Worm (Caenorhabditis elegans) whole organism, L4 larva: ENCODE data around the gene spc-1.
A peak's percentile ranks its signal among the peaks of the same experiment; 100 is the strongest.

Experiments used
- T26A8.4 ChIP-seq: fragments of 200-800 bp; sonication (Bioruptor generic); IDR thresholded peaks from 2 replicates; pipeline ENCODE4 v1.3.6; 2022; ENCODE audit warnings: missing genetic modification characterization, missing compliant biosample characterization
- aha-1 ChIP-seq: fragments of 150-350 bp; peaks from one replicate; lab custom pipeline; 2014; ENCODE audit warnings: missing biosample characterization, missing genetic modification characterization
- aly-2 ChIP-seq: sonication (generic microtip); optimal IDR thresholded peaks from 2 replicates; lab custom pipeline; 2018; ENCODE audit warnings: missing biosample characterization, missing genetic modification characterization
- ama-1 ChIP-seq: fragments of 150-350 bp; optimal IDR thresholded peaks from 2 replicates; lab custom pipeline; 2014; ENCODE audit warnings: inconsistent platforms, mixed read lengths
- ceh-28 ChIP-seq: fragments of 150-350 bp; optimal IDR thresholded peaks from 2 replicates; lab custom pipeline; 2014; ENCODE audit warnings: missing biosample characterization, missing genetic modification reagents, missing genetic modification characterization
- ceh-32 ChIP-seq: sonication (generic microtip); optimal IDR thresholded peaks from 2 replicates; lab custom pipeline; 2016; ENCODE audit warnings: mild to moderate bottlenecking, missing genetic modification characterization, missing compliant biosample characterization; ENCODE audit not compliant: poor library complexity
- daf-16 ChIP-seq, 3 experiments: sonication (generic microtip); optimal IDR thresholded peaks; 2 replicates each; lab custom pipeline; 2016 to 2017; ENCODE audit warnings: missing genetic modification characterization in 3 of 3, missing genetic modification reagents in 3 of 3, mild to moderate bottlenecking in 2 of 3, missing compliant biosample characterization in 2 of 3, missing biosample characterization in 1 of 3, moderate library complexity in 1 of 3
- dmd-6 ChIP-seq: fragments of 200-800 bp; sonication (Bioruptor generic); IDR thresholded peaks from 2 replicates; pipeline ENCODE4 v1.3.6; 2022; ENCODE audit warnings: missing genetic modification reagents, missing genetic modification characterization, missing compliant biosample characterization
- dmd-8 ChIP-seq: fragments of 200-800 bp; sonication (Bioruptor generic); IDR thresholded peaks from 2 replicates; pipeline ENCODE4 v1.3.6; 2022; ENCODE audit warnings: missing genetic modification characterization, missing compliant biosample characterization
- egl-43 ChIP-seq: fragments of 200-800 bp; sonication (Bioruptor generic); IDR thresholded peaks from 2 replicates; pipeline ENCODE4 v1.3.6; 2022; ENCODE audit warnings: missing genetic modification reagents, missing genetic modification characterization, missing compliant biosample characterization
- fkh-10 ChIP-seq: fragments of 150-350 bp; optimal IDR thresholded peaks from 2 replicates; lab custom pipeline; 2014; ENCODE audit warnings: missing biosample characterization, missing genetic modification reagents, missing genetic modification characterization
- fos-1 ChIP-seq: fragments of 150-350 bp; optimal IDR thresholded peaks from 2 replicates; lab custom pipeline; 2014; ENCODE audit warnings: missing biosample characterization, missing genetic modification characterization
- gei-8 ChIP-seq: fragments of 200-800 bp; sonication (Bioruptor generic); optimal IDR thresholded peaks from 2 replicates; lab custom pipeline; 2018; ENCODE audit warnings: mild to moderate bottlenecking, missing genetic modification characterization, missing compliant biosample characterization
- hif-1 ChIP-seq, 2 experiments: sonication (generic microtip); optimal IDR thresholded peaks; 2 replicates each; lab custom pipeline; 2016 to 2017; ENCODE audit warnings: missing compliant biosample characterization in 2 of 2, missing genetic modification characterization in 2 of 2, missing genetic modification reagents in 2 of 2, missing genotype in 2 of 2, mild to moderate bottlenecking in 1 of 2
- hlh-11 ChIP-seq: fragments of 200-800 bp; sonication (Bioruptor generic); optimal IDR thresholded peaks from 2 replicates; lab custom pipeline; 2018; ENCODE audit warnings: mild to moderate bottlenecking, missing genetic modification characterization, missing compliant biosample characterization
- hmg-1.1 ChIP-seq: fragments of 200-800 bp; sonication (Bioruptor generic); IDR thresholded peaks from 2 replicates; pipeline ENCODE4 v1.3.6; 2022; ENCODE audit warnings: missing genetic modification reagents, missing genetic modification characterization, missing compliant biosample characterization
- jun-1 ChIP-seq: fragments of 150-350 bp; optimal IDR thresholded peaks from 2 replicates; lab custom pipeline; 2014; ENCODE audit warnings: missing biosample characterization, missing genetic modification reagents, missing genetic modification characterization
- lim-7 ChIP-seq: fragments of 200-800 bp; sonication (Bioruptor generic); IDR thresholded peaks from 2 replicates; pipeline ENCODE4 v1.3.6; 2022; ENCODE audit warnings: missing genetic modification characterization, missing compliant biosample characterization
- lin-38 ChIP-seq: fragments of 200-800 bp; sonication (Bioruptor generic); IDR thresholded peaks from 2 replicates; pipeline ENCODE4 v1.3.6; 2022; ENCODE audit warnings: missing genetic modification reagents, missing genetic modification characterization, missing compliant biosample characterization
- lin-39 ChIP-seq: fragments of 150-350 bp; optimal IDR thresholded peaks from 2 replicates; lab custom pipeline; 2014; ENCODE audit warnings: missing biosample characterization, missing genetic modification reagents, missing genetic modification characterization
- lir-3 ChIP-seq: sonication (generic microtip); optimal IDR thresholded peaks from 2 replicates; lab custom pipeline; 2016; ENCODE audit warnings: mild to moderate bottlenecking, missing genetic modification characterization, missing compliant biosample characterization
- lsy-2 ChIP-seq, 2 experiments: fragments of 150-350 bp in 1 of 2; sonication (generic microtip) in 1 of 2; optimal IDR thresholded peaks; 2 replicates each; lab custom pipeline; 2014 to 2017; ENCODE audit warnings: missing biosample characterization in 2 of 2, missing genetic modification characterization in 2 of 2
- mdl-1 ChIP-seq, 2 experiments: fragments of 150-350 bp in 1 of 2; sonication (generic microtip) in 1 of 2; optimal IDR thresholded peaks; 2 replicates each; lab custom pipeline; 2014 to 2017; ENCODE audit warnings: missing biosample characterization in 2 of 2, missing genetic modification characterization in 2 of 2
- mep-1 ChIP-seq: fragments of 150-350 bp; sonication (generic microtip); optimal IDR thresholded peaks from 3 replicates; lab custom pipeline; 2014; ENCODE audit warnings: missing biosample characterization, missing genetic modification characterization
- nhr-111 ChIP-seq: fragments of 200-800 bp; sonication (Bioruptor generic); optimal IDR thresholded peaks from 2 replicates; lab custom pipeline; 2018; ENCODE audit warnings: mild to moderate bottlenecking, missing genetic modification characterization, missing compliant biosample characterization
- nhr-25 ChIP-seq: sonication (generic microtip); optimal IDR thresholded peaks from 2 replicates; lab custom pipeline; 2017; ENCODE audit warnings: missing genetic modification characterization, mild to moderate bottlenecking, missing compliant biosample characterization, antibody characterized with exemption, moderate library complexity, borderline replicate concordance; ENCODE audit not compliant: insufficient read depth
- nhr-28 ChIP-seq: fragments of 150-350 bp; optimal IDR thresholded peaks from 2 replicates; lab custom pipeline; 2014; ENCODE audit warnings: missing biosample characterization, missing genetic modification characterization
- nhr-42 ChIP-seq: fragments of 200-800 bp; sonication (Bioruptor generic); IDR thresholded peaks from 2 replicates; pipeline ENCODE4 v1.3.6; 2022; ENCODE audit warnings: missing genetic modification characterization, missing compliant biosample characterization
- nhr-76 ChIP-seq: fragments of 150-350 bp; optimal IDR thresholded peaks from 2 replicates; lab custom pipeline; 2014; ENCODE audit warnings: missing biosample characterization, missing genetic modification characterization
- nhr-77 ChIP-seq: fragments of 150-350 bp; optimal IDR thresholded peaks from 2 replicates; lab custom pipeline; 2014; ENCODE audit warnings: missing biosample characterization, missing genetic modification characterization
- pqm-1 ChIP-seq: sonication (generic microtip); optimal IDR thresholded peaks from 2 replicates; lab custom pipeline; 2017; ENCODE audit warnings: missing biosample characterization, missing genetic modification characterization
- saeg-2 ChIP-seq: fragments of 200-800 bp; sonication (Bioruptor generic); IDR thresholded peaks from 2 replicates; pipeline ENCODE4 v1.3.6; 2022; ENCODE audit warnings: missing genetic modification reagents, missing genetic modification characterization, missing compliant biosample characterization
- sdz-12 ChIP-seq: fragments of 200-800 bp; sonication (Bioruptor generic); optimal IDR thresholded peaks from 2 replicates; lab custom pipeline; 2018; ENCODE audit warnings: mild to moderate bottlenecking, missing genetic modification characterization, missing compliant biosample characterization
- set-16 ChIP-seq: fragments of 200-800 bp; sonication (Bioruptor generic); IDR thresholded peaks from 2 replicates; pipeline ENCODE4 v1.3.6; 2022; ENCODE audit warnings: missing genetic modification reagents, missing genetic modification characterization, missing compliant biosample characterization
- skn-1 ChIP-seq: fragments of 150-350 bp; optimal IDR thresholded peaks from 2 replicates; lab custom pipeline; 2014; ENCODE audit warnings: missing biosample characterization, missing genetic modification characterization
- snpc-1.2 ChIP-seq: fragments of 200-800 bp; sonication (Bioruptor generic); IDR thresholded peaks from 2 replicates; pipeline ENCODE4 v1.3.6; 2022; ENCODE audit warnings: missing genetic modification reagents, missing genetic modification characterization, missing compliant biosample characterization
- snpc-4 ChIP-seq: fragments of 150-350 bp; optimal IDR thresholded peaks from 2 replicates; lab custom pipeline; 2014; ENCODE audit warnings: missing biosample characterization, missing genetic modification characterization
- spr-1 ChIP-seq: sonication (generic microtip); optimal IDR thresholded peaks from 2 replicates; lab custom pipeline; 2016; ENCODE audit warnings: mild to moderate bottlenecking, missing genetic modification characterization, missing compliant biosample characterization
- tra-1 ChIP-seq: fragments of 200-800 bp; sonication (Bioruptor generic); IDR thresholded peaks from 2 replicates; pipeline ENCODE4 v1.3.6; 2022; ENCODE audit warnings: missing genetic modification reagents, missing genetic modification characterization, missing compliant biosample characterization
- unc-39 ChIP-seq: sonication (generic microtip); optimal IDR thresholded peaks from 2 replicates; lab custom pipeline; 2017; ENCODE audit warnings: missing biosample characterization, missing genetic modification characterization
- unc-62 ChIP-seq, 3 experiments: fragments of 150-350 bp in 1 of 3; sonication (generic microtip); optimal IDR thresholded peaks in 2 of 3; peaks in 1 of 3; 1 replicate in 1 of 3; 2 replicates in 2 of 3; lab custom pipeline; 2014 to 2017; ENCODE audit warnings: missing biosample characterization in 3 of 3, missing genetic modification characterization in 3 of 3, missing genetic modification reagents in 3 of 3, missing genotype in 1 of 3
- vab-7 ChIP-seq: fragments of 200-800 bp; sonication (Bioruptor generic); IDR thresholded peaks from 2 replicates; pipeline ENCODE4 v1.3.6; 2022; ENCODE audit warnings: missing genetic modification reagents, missing genetic modification characterization, missing compliant biosample characterization
- zfp-2 ChIP-seq: sonication (generic microtip); optimal IDR thresholded peaks from 2 replicates; lab custom pipeline; 2016; ENCODE audit warnings: mild to moderate bottlenecking, missing genetic modification characterization, missing compliant biosample characterization
- zfp-3 ChIP-seq: fragments of 200-800 bp; sonication (Bioruptor generic); conservative IDR thresholded peaks from 2 replicates; pipeline ENCODE4 v1.3.6; 2022; ENCODE audit warnings: missing genetic modification reagents, missing genetic modification characterization, missing compliant biosample characterization

The spc-1 gene

DNA sequence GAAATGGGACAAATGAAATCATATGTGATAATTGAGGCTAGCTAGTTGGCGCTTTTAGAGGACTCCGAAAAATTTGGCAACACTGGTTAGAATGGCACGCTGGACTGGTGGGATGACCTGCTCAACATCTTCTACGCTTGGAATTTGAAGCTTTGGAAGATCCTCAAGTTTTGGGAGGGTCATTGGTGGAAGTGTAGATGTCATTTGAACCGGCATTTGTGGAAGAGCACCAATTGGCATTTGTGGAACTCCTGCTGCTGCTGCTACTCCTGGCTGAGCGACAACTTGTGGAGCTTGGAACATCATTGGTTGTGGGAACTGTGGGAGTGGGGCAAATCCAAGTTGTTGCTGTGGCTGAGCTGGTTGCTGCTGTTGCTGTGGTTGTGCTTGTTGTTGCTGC lies 34.4 kb downstream of the spc-1 start:
- TF ChIP-seq nhr-25 (tag; lab: Kevin White, UChicago) (no peak), ama-1 (peak; percentile 83), daf-16 (GFP tag; optimal IDR thresholded peaks at IDR 0.05; lab: Kevin White, UChicago) (peak in 1 of 2 experiments; percentile 20), daf-16 (tag; optimal IDR thresholded peaks at IDR 0.05; lab: Kevin White, UChicago) (no peak), hlh-11 (tag; lab: Kevin White, UChicago) (peak; percentile 0), aly-2 (tag; lab: Kevin White, UChicago) (no peak), lim-7 (GFP tag; lab: Robert Waterston, UW) (no peak), aha-1 (peak; percentile 71), egl-43 (GFP tag; lab: Robert Waterston, UW) (peak; percentile 6; the same call in 1 of the 2 replicates), lsy-2 (tag; optimal IDR thresholded peaks at IDR 0.05; lab: Kevin White, UChicago) (peak in 1 of 2 experiments; percentile 15), T26A8.4 (GFP tag; lab: Robert Waterston, UW) (0 out of 2 replicates have a peak, but pooled peaks have one; percentile 21), dmd-8 (peak; percentile 68; the same call in 1 of the 2 replicates), set-16 (GFP tag; lab: Robert Waterston, UW) (peak; percentile 32; the same call in 1 of the 2 replicates), nhr-42 (GFP tag; lab: Robert Waterston, UW) (0 out of 2 replicates have a peak, but pooled peaks have one; percentile 4), sdz-12 (GFP tag; lab: Kevin White, UChicago) (no peak), hmg-1.1 (peak; percentile 42; the same call in 1 of the 2 replicates)

DNA sequence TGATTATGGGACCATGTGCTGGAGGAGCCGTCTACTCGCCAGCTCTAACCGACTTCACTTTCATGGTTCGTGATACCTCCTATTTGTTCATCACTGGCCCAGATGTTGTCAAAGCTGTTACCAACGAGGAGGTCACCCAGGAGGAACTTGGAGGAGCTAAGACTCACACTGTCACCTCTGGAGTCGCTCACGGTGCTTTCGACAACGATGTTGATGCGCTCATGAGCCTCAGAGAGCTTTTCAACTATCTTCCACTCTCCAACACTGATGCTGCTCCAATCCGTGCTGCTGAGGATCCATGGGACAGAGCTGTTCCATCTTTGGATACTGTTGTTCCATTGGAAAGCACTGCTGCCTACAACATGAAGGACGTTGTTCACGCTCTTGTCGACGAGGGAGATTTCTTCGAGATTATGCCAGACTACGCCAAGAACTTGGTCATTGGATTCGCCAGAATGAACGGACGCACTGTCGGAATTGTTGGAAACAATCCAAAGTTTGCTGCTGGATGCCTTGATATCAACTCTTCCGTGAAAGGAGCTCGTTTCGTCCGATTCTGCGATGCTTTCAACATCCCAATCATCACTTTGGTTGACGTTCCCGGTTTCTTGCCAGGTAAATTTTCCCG lies 35.6 kb downstream of the spc-1 start:
- TF ChIP-seq lsy-2 (tag; optimal IDR thresholded peaks at IDR 0.05; lab: Kevin White, UChicago) (no peak), nhr-77 (tag; lab: Kevin White, UChicago) (no peak), ceh-28 (tag; lab: Kevin White, UChicago) (no peak), aha-1 (peak; percentile 82), spr-1 (tag; lab: Kevin White, UChicago) (no peak), lir-3 (tag; lab: Kevin White, UChicago) (no peak), hlh-11 (tag; lab: Kevin White, UChicago) (no peak), unc-62 (GFP tag; optimal IDR thresholded peaks at IDR 0.05 in 1 of 2; lab: Kevin White, UChicago) (peak in 1 of 2 experiments; percentile 90), unc-62 (tag; optimal IDR thresholded peaks at IDR 0.05; lab: Kevin White, UChicago) (no peak)
- TF ChIP-seq, all 104 proteins: peak for 2

DNA sequence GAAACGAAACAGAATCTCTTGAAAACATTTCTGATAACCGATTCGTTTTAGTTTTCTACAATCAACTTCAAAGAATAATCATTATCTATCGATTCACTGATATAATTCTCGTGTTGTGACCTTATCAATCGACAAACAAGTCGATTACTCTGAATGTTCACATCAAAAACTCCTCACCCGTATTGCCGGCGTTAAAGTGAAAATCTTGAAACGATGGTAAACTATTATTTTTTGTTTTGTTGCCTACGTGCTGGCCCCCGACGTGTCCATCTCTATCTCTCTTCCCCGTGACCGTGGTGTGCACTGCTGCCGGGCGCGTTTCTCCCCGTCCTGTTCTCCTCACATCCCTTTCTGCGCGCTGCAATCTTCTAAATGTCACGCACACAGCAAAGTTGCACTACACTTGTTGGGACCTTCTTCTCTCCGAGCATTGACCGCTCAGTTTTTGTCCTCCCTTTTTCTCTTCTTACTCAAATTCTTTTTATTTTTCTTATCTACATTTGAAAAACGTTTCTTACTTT lies 36.9 kb downstream of the spc-1 start:
- TF ChIP-seq skn-1 (tag; lab: Kevin White, UChicago) (no peak), vab-7 (GFP tag; lab: Robert Waterston, UW) (no peak), fkh-10 (GFP tag; lab: Kevin White, UChicago) (peak; percentile 16), mdl-1 (tag; optimal IDR thresholded peaks at IDR 0.05; lab: Kevin White, UChicago) (peak; percentile 31 to 78), nhr-42 (GFP tag; lab: Robert Waterston, UW) (no peak), saeg-2 (GFP tag; lab: Robert Waterston, UW) (no peak), lin-39 (tag; lab: Kevin White, UChicago) (no peak), lin-38 (GFP tag; lab: Robert Waterston, UW) (no peak), tra-1 (GFP tag; lab: Robert Waterston, UW) (no peak), mep-1 (tag; lab: Kevin White, UChicago) (peak; percentile 69), pqm-1 (peak; percentile 61), daf-16 (GFP tag; optimal IDR thresholded peaks at IDR 0.05; lab: Kevin White, UChicago) (peak in 1 of 2 experiments; percentile 48), daf-16 (tag; optimal IDR thresholded peaks at IDR 0.05; lab: Kevin White, UChicago) (peak; percentile 96), gei-8 (GFP tag; lab: Kevin White, UChicago) (no peak), fos-1 (tag; lab: Kevin White, UChicago) (no peak), nhr-76 (tag; lab: Kevin White, UChicago) (no peak), unc-39 (tag; lab: Kevin White, UChicago) (no peak), jun-1 (no peak), lir-3 (tag; lab: Kevin White, UChicago) (no peak), zfp-2 (tag; lab: Kevin White, UChicago) (no peak), zfp-3 (GFP tag; lab: Robert Waterston, UW) (no peak), egl-43 (GFP tag; lab: Robert Waterston, UW) (no peak), hif-1 (tag; optimal IDR thresholded peaks at IDR 0.05; lab: Kevin White, UChicago) (peak; percentile 91 to 100), ceh-32 (tag; lab: Kevin White, UChicago) (no peak), nhr-28 (tag; lab: Kevin White, UChicago) (peak; percentile 80), dmd-6 (GFP tag; lab: Robert Waterston, UW) (peak; percentile 60), snpc-4 (tag; lab: Kevin White, UChicago) (no peak), nhr-111 (GFP tag; lab: Kevin White, UChicago) (no peak), unc-62 (GFP tag; optimal IDR thresholded peaks at IDR 0.05 in 1 of 2; lab: Kevin White, UChicago) (peak in 1 of 2 experiments; percentile 91), unc-62 (tag; optimal IDR thresholded peaks at IDR 0.05; lab: Kevin White, UChicago) (no peak), snpc-1.2 (GFP tag; lab: Robert Waterston, UW) (no peak)
